Worm (Caenorhabditis elegans): ENCODE data around the gene R05F9.7.

R05F9.7 gene

DNA sequence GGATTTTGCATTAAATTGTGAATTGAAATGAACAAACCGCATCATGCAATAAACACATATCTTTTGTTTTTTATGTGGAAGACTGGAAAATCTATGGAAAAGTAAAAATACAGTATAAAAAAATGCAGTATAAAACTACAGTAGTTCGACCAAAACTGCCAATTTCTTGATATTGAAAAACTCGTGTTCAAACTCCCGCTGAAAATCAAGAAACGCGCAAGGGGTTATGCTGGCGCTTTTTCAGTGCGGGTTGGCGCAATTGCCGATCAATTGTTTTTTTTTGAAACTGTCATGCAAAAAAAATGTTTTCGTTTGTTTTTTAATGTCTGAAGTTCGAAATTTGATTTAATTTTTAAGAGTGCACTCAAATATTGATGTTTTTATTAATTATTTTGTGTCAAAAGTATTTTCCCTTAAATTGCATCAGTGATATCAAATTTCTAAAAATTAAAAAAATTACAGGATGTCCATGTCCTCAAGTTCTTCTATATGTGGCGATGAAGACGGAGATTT, 34.4 kb upstream of the R05F9.7 start, which contains the start of gene dnj-9 (continued):
- TF ChIP-seq efl-3 (GFP tag; optimal IDR thresholded peaks at IDR 0.05) (peak; percentile 51), ets-5 (GFP tag; IDR thresholded peaks at IDR 0.05) (no peak), jun-1 (tag; optimal IDR thresholded peaks at IDR 0.05) (peak; percentile 92), grh-1 (GFP tag; IDR thresholded peaks at IDR 0.05) (peak; percentile 95), isw-1 (GFP tag; IDR thresholded peaks at IDR 0.05) (peak; percentile 91), nhr-84 (tag; optimal IDR thresholded peaks at IDR 0.05) (no peak), snpc-4 (tag; optimal IDR thresholded peaks at IDR 0.05) (peak; percentile 91), C16A3.4 (tag; optimal IDR thresholded peaks at IDR 0.05) (peak; percentile 97), lin-14 (GFP tag; optimal IDR thresholded peaks at IDR 0.05) (peak; percentile 96), lin-15B (tag; optimal IDR thresholded peaks at IDR 0.05) (peak; percentile 91), unc-130 (tag; optimal IDR thresholded peaks at IDR 0.05) (peak; percentile 97), fos-1 (tag; optimal IDR thresholded peaks at IDR 0.05) (peak; percentile 90), vab-15 (tag; optimal IDR thresholded peaks at IDR 0.05) (peak; percentile 45), nhr-19 (GFP tag; conservative IDR thresholded peaks at IDR 0.05) (peak; percentile 96), pag-3 (tag; optimal IDR thresholded peaks at IDR 0.05; ENCODE audit: borderline replicate concordance, insufficient read depth) (peak; percentile 32), nhr-237 (tag; optimal IDR thresholded peaks at IDR 0.05) (peak; percentile 65), ceh-88 (GFP tag; IDR thresholded peaks at IDR 0.05) (peak; percentile 83), fkh-4 (tag; optimal IDR thresholded peaks at IDR 0.05; ENCODE audit: borderline replicate concordance) (peak; percentile 80), nhr-47 (tag; optimal IDR thresholded peaks at IDR 0.05) (peak; percentile 97), unc-30 (tag; optimal IDR thresholded peaks at IDR 0.05) (peak; percentile 57), ztf-4 (tag; optimal IDR thresholded peaks at IDR 0.05) (peak; percentile 84), egl-27 (tag; optimal IDR thresholded peaks at IDR 0.05) (no peak), lin-39 (tag; optimal IDR thresholded peaks at IDR 0.05) (peak; percentile 97), pqm-1 (tag; optimal IDR thresholded peaks at IDR 0.05) (no peak), Y116A8C.19 (tag; optimal IDR thresholded peaks at IDR 0.05; ENCODE audit: borderline replicate concordance) (no peak), nhr-85 (tag) (peak; percentile 97), lin-35 (GFP tag; optimal IDR thresholded peaks at IDR 0.05) (peak; percentile 99), egl-13 (tag; optimal IDR thresholded peaks at IDR 0.05) (peak; percentile 92), C34B4.2 (tag; optimal IDR thresholded peaks at IDR 0.05) (peak; percentile 39), nhr-90 (tag; optimal IDR thresholded peaks at IDR 0.05; ENCODE audit: poor library complexity) (peak; percentile 97), alr-1 (tag; optimal IDR thresholded peaks at IDR 0.05; ENCODE audit: borderline replicate concordance) (no peak), mab-9 (GFP tag; IDR thresholded peaks at IDR 0.05) (peak; percentile 85), dpl-1 (GFP tag; optimal IDR thresholded peaks at IDR 0.05) (peak; percentile 99), dsc-1 (tag; optimal IDR thresholded peaks at IDR 0.05) (peak; percentile 97), rnt-1 (tag; optimal IDR thresholded peaks at IDR 0.05) (peak; percentile 98), skn-1 (tag; optimal IDR thresholded peaks at IDR 0.05) (peak; percentile 88), sptf-1 (tag; optimal IDR thresholded peaks at IDR 0.05) (no peak), blmp-1 (tag; optimal IDR thresholded peaks at IDR 0.05) (peak; percentile 85), nhr-71 (tag; optimal IDR thresholded peaks at IDR 0.05) (peak; percentile 98), ceh-82 (tag; optimal IDR thresholded peaks at IDR 0.05) (peak; percentile 95 to 96 (median 96)), ama-1 (optimal IDR thresholded peaks at IDR 0.05) (peak; percentile 87), unc-86 (tag; optimal IDR thresholded peaks at IDR 0.05) (peak; percentile 94), C04F5.9 (tag; optimal IDR thresholded peaks at IDR 0.05) (peak; percentile 93), fkh-10 (GFP tag; optimal IDR thresholded peaks at IDR 0.05) (peak; percentile 86), nhr-12 (tag; optimal IDR thresholded peaks at IDR 0.05) (peak; percentile 24), mef-2 (tag; optimal IDR thresholded peaks at IDR 0.05) (peak; percentile 44), sox-4 (tag; optimal IDR thresholded peaks at IDR 0.05) (peak; percentile 93), tlp-1 (tag; optimal IDR thresholded peaks at IDR 0.05) (no peak), irx-1 (tag; optimal IDR thresholded peaks at IDR 0.05) (peak; percentile 93), nhr-11 (tag; optimal IDR thresholded peaks at IDR 0.05) (peak; percentile 88), fkh-8 (tag; optimal IDR thresholded peaks at IDR 0.05) (peak; percentile 92), sup-37 (GFP tag; optimal IDR thresholded peaks at IDR 0.05) (peak; percentile 86), nhr-76 (tag; optimal IDR thresholded peaks at IDR 0.05) (no peak)

Measured in whole organism, L1 larva.